Worm (Caenorhabditis elegans) whole organism, L4 larva: ENCODE measurements around the gene F14D7.12.
A peak's percentile ranks its signal among the peaks of the same experiment; 100 is the strongest.

Source experiments
- F10B5.3 ChIP-seq: sonication (generic microtip); optimal IDR thresholded peaks from 2 replicates; lab custom pipeline; 2016; ENCODE audit warnings: mild to moderate bottlenecking, missing genetic modification characterization, missing compliant biosample characterization
- F37D6.2 ChIP-seq: sonication (generic microtip); optimal IDR thresholded peaks from 2 replicates; lab custom pipeline; 2016; ENCODE audit warnings: mild to moderate bottlenecking, missing genetic modification characterization, missing compliant biosample characterization
- F49E8.2 ChIP-seq: sonication (generic microtip); optimal IDR thresholded peaks from 2 replicates; lab custom pipeline; 2016; ENCODE audit warnings: missing compliant biosample characterization, mild to moderate bottlenecking, missing genetic modification characterization, borderline replicate concordance
- R02D3.7 ChIP-seq: fragments of 150-350 bp; sonication (generic microtip); optimal IDR thresholded peaks from 3 replicates; lab custom pipeline; 2014; ENCODE audit warnings: missing biosample characterization, missing genetic modification characterization
- Y75B8A.6 ChIP-seq: fragments of 200-800 bp; sonication (Bioruptor generic); IDR thresholded peaks from 2 replicates; pipeline ENCODE4 v1.3.6; 2022; ENCODE audit warnings: missing genetic modification reagents, missing genetic modification characterization, missing compliant biosample characterization
- aly-2 ChIP-seq: sonication (generic microtip); optimal IDR thresholded peaks from 2 replicates; lab custom pipeline; 2018; ENCODE audit warnings: missing biosample characterization, missing genetic modification characterization
- ama-1 ChIP-seq: fragments of 150-350 bp; optimal IDR thresholded peaks from 2 replicates; lab custom pipeline; 2014; ENCODE audit warnings: inconsistent platforms, mixed read lengths
- arid-1 ChIP-seq: fragments of 200-800 bp; sonication (Bioruptor generic); conservative IDR thresholded peaks from 2 replicates; pipeline ENCODE4 v1.3.6; 2022; ENCODE audit warnings: missing genetic modification reagents, missing genetic modification characterization, missing compliant biosample characterization
- ceh-32 ChIP-seq: sonication (generic microtip); optimal IDR thresholded peaks from 2 replicates; lab custom pipeline; 2016; ENCODE audit warnings: mild to moderate bottlenecking, missing genetic modification characterization, missing compliant biosample characterization; ENCODE audit not compliant: poor library complexity
- ceh-82 ChIP-seq: sonication (generic microtip); optimal IDR thresholded peaks from 2 replicates; lab custom pipeline; 2017; ENCODE audit warnings: missing biosample characterization, missing genetic modification characterization
- daf-16 ChIP-seq, 3 experiments: sonication (generic microtip); optimal IDR thresholded peaks; 2 replicates each; lab custom pipeline; 2016 to 2017; ENCODE audit warnings: missing genetic modification characterization in 3 of 3, missing genetic modification reagents in 3 of 3, mild to moderate bottlenecking in 2 of 3, missing compliant biosample characterization in 2 of 3, missing biosample characterization in 1 of 3, moderate library complexity in 1 of 3
- daf-19 ChIP-seq: fragments of 200-800 bp; sonication (Bioruptor generic); conservative IDR thresholded peaks from 2 replicates; pipeline ENCODE4 v1.3.6; 2022; ENCODE audit warnings: missing genetic modification characterization, missing compliant biosample characterization
- dve-1 ChIP-seq: sonication (generic microtip); optimal IDR thresholded peaks from 2 replicates; lab custom pipeline; 2017; ENCODE audit warnings: antibody characterized with exemption, mild to moderate bottlenecking, missing genetic modification characterization, missing compliant biosample characterization; ENCODE audit not compliant: insufficient read depth
- lin-1 ChIP-seq: fragments of 200-800 bp; sonication (Bioruptor generic); IDR thresholded peaks from 2 replicates; pipeline ENCODE4 v1.3.6; 2022; ENCODE audit warnings: missing genetic modification reagents, missing genetic modification characterization, missing compliant biosample characterization
- lsy-2 ChIP-seq, 2 experiments: fragments of 150-350 bp in 1 of 2; sonication (generic microtip) in 1 of 2; optimal IDR thresholded peaks; 2 replicates each; lab custom pipeline; 2014 to 2017; ENCODE audit warnings: missing biosample characterization in 2 of 2, missing genetic modification characterization in 2 of 2
- mdl-1 ChIP-seq, 2 experiments: fragments of 150-350 bp in 1 of 2; sonication (generic microtip) in 1 of 2; optimal IDR thresholded peaks; 2 replicates each; lab custom pipeline; 2014 to 2017; ENCODE audit warnings: missing biosample characterization in 2 of 2, missing genetic modification characterization in 2 of 2
- mep-1 ChIP-seq: fragments of 150-350 bp; sonication (generic microtip); optimal IDR thresholded peaks from 3 replicates; lab custom pipeline; 2014; ENCODE audit warnings: missing biosample characterization, missing genetic modification characterization
- mxl-2 ChIP-seq: fragments of 200-800 bp; sonication (Bioruptor generic); conservative IDR thresholded peaks from 2 replicates; pipeline ENCODE4 v1.3.6; 2022; ENCODE audit warnings: missing genetic modification reagents, missing genetic modification characterization, missing compliant biosample characterization
- mxl-3 ChIP-seq: fragments of 200-800 bp; sonication (Bioruptor generic); optimal IDR thresholded peaks from 2 replicates; lab custom pipeline; 2018; ENCODE audit warnings: mild to moderate bottlenecking, missing genetic modification characterization, missing compliant biosample characterization
- nhr-10 ChIP-seq: fragments of 150-350 bp; optimal IDR thresholded peaks from 2 replicates; lab custom pipeline; 2014; ENCODE audit warnings: missing biosample characterization, missing genetic modification characterization
- nhr-102 ChIP-seq: sonication (generic microtip); optimal IDR thresholded peaks from 2 replicates; lab custom pipeline; 2016; ENCODE audit warnings: mild to moderate bottlenecking, missing genetic modification characterization, moderate library complexity, missing compliant biosample characterization
- nhr-111 ChIP-seq: fragments of 200-800 bp; sonication (Bioruptor generic); optimal IDR thresholded peaks from 2 replicates; lab custom pipeline; 2018; ENCODE audit warnings: mild to moderate bottlenecking, missing genetic modification characterization, missing compliant biosample characterization
- nhr-25 ChIP-seq: sonication (generic microtip); optimal IDR thresholded peaks from 2 replicates; lab custom pipeline; 2017; ENCODE audit warnings: missing genetic modification characterization, mild to moderate bottlenecking, missing compliant biosample characterization, antibody characterized with exemption, moderate library complexity, borderline replicate concordance; ENCODE audit not compliant: insufficient read depth
- nhr-28 ChIP-seq: fragments of 150-350 bp; optimal IDR thresholded peaks from 2 replicates; lab custom pipeline; 2014; ENCODE audit warnings: missing biosample characterization, missing genetic modification characterization
- nhr-48 ChIP-seq: sonication (generic microtip); optimal IDR thresholded peaks from 2 replicates; lab custom pipeline; 2016; ENCODE audit warnings: mild to moderate bottlenecking, missing genetic modification characterization, missing compliant biosample characterization
- nhr-77 ChIP-seq: fragments of 150-350 bp; optimal IDR thresholded peaks from 2 replicates; lab custom pipeline; 2014; ENCODE audit warnings: missing biosample characterization, missing genetic modification characterization
- saeg-2 ChIP-seq: fragments of 200-800 bp; sonication (Bioruptor generic); IDR thresholded peaks from 2 replicates; pipeline ENCODE4 v1.3.6; 2022; ENCODE audit warnings: missing genetic modification reagents, missing genetic modification characterization, missing compliant biosample characterization
- spr-1 ChIP-seq: sonication (generic microtip); optimal IDR thresholded peaks from 2 replicates; lab custom pipeline; 2016; ENCODE audit warnings: mild to moderate bottlenecking, missing genetic modification characterization, missing compliant biosample characterization
- unc-62 ChIP-seq, 3 experiments: fragments of 150-350 bp in 1 of 3; sonication (generic microtip); optimal IDR thresholded peaks in 2 of 3; peaks in 1 of 3; 1 replicate in 1 of 3; 2 replicates in 2 of 3; lab custom pipeline; 2014 to 2017; ENCODE audit warnings: missing biosample characterization in 3 of 3, missing genetic modification characterization in 3 of 3, missing genetic modification reagents in 3 of 3, missing genotype in 1 of 3
- zfp-2 ChIP-seq: sonication (generic microtip); optimal IDR thresholded peaks from 2 replicates; lab custom pipeline; 2016; ENCODE audit warnings: mild to moderate bottlenecking, missing genetic modification characterization, missing compliant biosample characterization
- ztf-11 ChIP-seq: fragments of 150-350 bp; optimal IDR thresholded peaks from 2 replicates; lab custom pipeline; 2014; ENCODE audit warnings: missing biosample characterization, missing genetic modification characterization

The F14D7.12 gene

DNA sequence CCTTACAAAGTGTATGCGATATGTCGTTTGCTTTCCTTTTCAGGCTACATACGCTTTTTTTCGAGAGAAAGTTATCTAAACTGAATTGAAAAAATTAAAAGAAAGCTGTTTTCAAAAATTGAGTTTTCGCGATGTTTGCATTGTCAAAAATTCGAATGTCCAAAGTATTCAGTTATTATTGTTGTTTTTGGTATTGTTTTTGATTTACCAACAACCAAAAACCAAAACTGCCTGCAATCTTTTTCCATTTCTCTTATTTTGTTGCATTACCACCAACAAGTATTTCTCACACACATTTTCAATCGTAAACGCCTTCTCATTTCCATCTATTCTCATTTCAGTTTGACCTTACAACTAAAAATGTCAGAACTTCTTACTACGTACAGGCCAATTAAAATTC, 29.0 kb downstream of the F14D7.12 start, which contains the start of gene pepm-1 (continued):
- TF ChIP-seq zfp-2 = no peak

DNA sequence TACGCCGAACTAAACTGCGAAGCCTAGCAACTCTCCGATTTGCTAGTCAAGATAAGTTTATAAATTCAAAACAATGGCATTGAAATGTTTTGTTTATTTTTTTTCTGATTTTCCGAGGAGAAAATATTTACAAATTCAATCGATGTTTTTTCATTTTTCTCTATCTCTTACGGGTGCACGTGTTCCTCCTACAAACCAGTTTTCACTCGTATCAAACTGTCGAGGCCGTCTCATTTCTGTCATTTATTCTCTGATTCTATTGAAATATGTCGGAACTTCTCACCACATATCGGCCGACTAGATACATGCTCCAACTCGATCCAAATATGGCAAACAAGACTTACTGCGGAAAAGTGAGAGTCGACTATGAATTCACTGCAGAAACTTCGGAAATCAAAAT, 31.7 kb downstream of the F14D7.12 start, which contains the start of gene F47B8.8:
Gene F47B8.8 (plus strand): TSS at position 257 of the 400 bp plus-strand sequence.
- TF ChIP-seq R02D3.7 (tag; lab: Kevin White, UChicago) (no peak), mdl-1 (tag; optimal IDR thresholded peaks at IDR 0.05; lab: Kevin White, UChicago) (peak in 1 of 2 experiments; percentile 13)

DNA sequence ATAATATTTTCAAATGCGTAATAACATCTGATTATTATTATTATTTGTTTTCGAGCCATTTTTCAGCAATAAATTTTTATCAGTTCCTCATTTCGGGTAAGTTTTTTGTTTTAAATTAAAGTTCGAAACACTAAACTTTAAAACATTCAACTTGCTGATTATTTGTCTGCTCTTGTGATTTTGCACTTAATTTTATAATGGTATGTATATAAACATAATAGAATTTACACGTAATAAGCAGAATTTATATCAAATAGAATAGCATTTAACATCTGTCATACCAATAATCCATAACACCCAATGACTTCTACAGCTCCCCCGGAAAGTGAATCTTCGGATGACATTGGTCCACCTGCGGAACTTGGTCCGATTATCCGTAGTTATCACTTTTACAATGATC, 33.3 kb downstream of the F14D7.12 start, which contains the start of gene srm-4:
Gene srm-4 (plus strand): TSS at position 301 of the 400 bp plus-strand sequence.
- TF ChIP-seq mxl-2 (GFP tag; lab: Robert Waterston, UW) (no peak), mep-1 (tag; lab: Kevin White, UChicago) (no peak), mxl-3 (GFP tag; lab: Kevin White, UChicago) (no peak), saeg-2 (GFP tag; lab: Robert Waterston, UW) (no peak), ztf-11 (no peak), nhr-48 (tag; lab: Kevin White, UChicago) (no peak), dve-1 (tag; lab: Kevin White, UChicago) (no peak), nhr-102 (tag; lab: Kevin White, UChicago) (no peak), F37D6.2 (tag; lab: Kevin White, UChicago) (no peak)

DNA sequence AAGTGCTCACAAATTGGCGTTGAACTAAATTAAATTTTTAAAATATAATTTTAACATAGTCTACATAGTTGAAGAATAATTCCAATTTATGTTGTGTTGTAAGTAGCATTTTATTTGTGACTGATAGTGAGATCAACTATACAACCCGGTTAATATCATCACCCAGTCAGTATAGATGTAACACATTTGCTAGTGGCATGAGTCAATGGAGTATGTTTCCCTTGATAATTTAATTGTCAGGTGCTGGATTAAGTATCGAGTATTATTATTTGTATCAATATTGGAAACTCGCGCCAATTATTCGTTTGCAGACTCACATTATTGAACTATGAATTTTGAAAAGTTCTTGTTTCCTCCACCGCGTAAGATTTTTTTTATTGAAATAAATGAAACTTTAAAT, 35.1 kb downstream of the F14D7.12 start, which contains the start of gene srm-5:
Gene srm-5 (plus strand): TSS at position 301 of the 400 bp plus-strand sequence.
- TF ChIP-seq daf-16 (GFP tag; optimal IDR thresholded peaks at IDR 0.05; lab: Kevin White, UChicago) (no peak), daf-16 (tag; optimal IDR thresholded peaks at IDR 0.05; lab: Kevin White, UChicago) (no peak), ama-1 (lab: Kevin White, UChicago) (no peak), arid-1 (no peak), lin-1 (GFP tag; lab: Robert Waterston, UW) (no peak), F49E8.2 (tag; lab: Kevin White, UChicago) (no peak), F10B5.3 (tag; lab: Kevin White, UChicago) (no peak), lsy-2 (tag; optimal IDR thresholded peaks at IDR 0.05; lab: Kevin White, UChicago) (no peak), nhr-10 (tag; lab: Kevin White, UChicago) (no peak), unc-62 (GFP tag; optimal IDR thresholded peaks at IDR 0.05 in 1 of 2; lab: Kevin White, UChicago) (no peak), unc-62 (tag; optimal IDR thresholded peaks at IDR 0.05; lab: Kevin White, UChicago) (no peak), Y75B8A.6 (GFP tag; lab: Robert Waterston, UW) (no peak), nhr-28 (tag; lab: Kevin White, UChicago) (no peak), spr-1 (tag; lab: Kevin White, UChicago) (no peak), nhr-25 (tag; lab: Kevin White, UChicago) (no peak), ceh-32 (no peak), ceh-82 (tag; lab: Kevin White, UChicago) (no peak), nhr-111 (no peak)

DNA sequence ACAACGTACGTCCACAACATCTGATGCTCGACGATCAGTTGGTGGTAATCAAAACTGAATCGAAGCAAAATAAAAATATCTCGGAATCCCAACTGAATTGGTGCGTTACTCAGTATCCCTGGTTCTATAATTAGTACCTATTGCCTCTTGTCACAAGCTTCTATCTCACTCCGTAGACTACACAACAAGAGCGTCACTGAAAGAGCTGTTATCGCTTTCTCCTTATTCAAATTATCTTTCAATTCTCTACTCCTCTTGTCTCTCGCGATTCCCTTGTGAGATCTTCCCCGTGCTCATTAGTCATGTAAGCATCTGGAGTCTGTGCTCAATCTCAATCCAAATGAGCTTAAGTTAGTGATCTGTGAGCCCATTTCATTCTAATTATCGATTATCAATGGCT, 36.8 kb downstream of the F14D7.12 start, which contains the start of gene srm-6:
Gene srm-6 (plus strand): TSS at position 301 of the 400 bp plus-strand sequence.
- TF ChIP-seq nhr-10 (tag; lab: Kevin White, UChicago) (no peak), nhr-77 (tag; lab: Kevin White, UChicago) (no peak), aly-2 (tag; lab: Kevin White, UChicago) (no peak), F37D6.2 (tag; lab: Kevin White, UChicago) (no peak), daf-19 (GFP tag; lab: Robert Waterston, UW) (no peak)
- TF ChIP-seq, all 104 proteins: peak for 0
